Worm (Caenorhabditis elegans): Measurements from ENCODE around the gene ZK418.11.
A peak's percentile ranks its signal among the peaks of the same experiment; 100 is the strongest.

The ZK418.11 gene

ce11 chrIII:7138178-7138577 is 38.1 kb downstream of the ZK418.11 start, which contains the start of gene B0280.11:
B0280.11 (minus strand) TSS chrIII:7138278.
- TF ChIP-seq F13C5.2 (tag; optimal IDR thresholded peaks at IDR 0.05), result no peak
- no peak for TF ChIP-seq ets-7 (tag; optimal IDR thresholded peaks at IDR 0.05)
- no peak for TF ChIP-seq tbx-11 (GFP tag; IDR thresholded peaks at IDR 0.05)
- TF ChIP-seq ceh-36 (tag; optimal IDR thresholded peaks at IDR 0.05), result no peak
- TF ChIP-seq aly-1 (tag; optimal IDR thresholded peaks at IDR 0.05), result no peak
- TF ChIP-seq tbx-37 (GFP tag; conservative IDR thresholded peaks at IDR 0.05), result no peak
- TF ChIP-seq B0310.2 (tag; optimal IDR thresholded peaks at IDR 0.05), result no peak
- TF ChIP-seq tra-4 (tag; optimal IDR thresholded peaks at IDR 0.05), result no peak
- TF ChIP-seq pes-1 (GFP tag; IDR thresholded peaks at IDR 0.05), result no peak
- TF ChIP-seq hmg-4 (GFP tag; optimal IDR thresholded peaks at IDR 0.05), result no peak
- TF ChIP-seq flt-1 (GFP tag; IDR thresholded peaks at IDR 0.05), result no peak

ce11 chrIII:7140228-7140710 is 40.2 kb downstream of the ZK418.11 start:
- peak; percentile 76 for TF ChIP-seq ama-1 (optimal IDR thresholded peaks at IDR 0.05)
- TF ChIP-seq tbx-11 (GFP tag; IDR thresholded peaks at IDR 0.05), result no peak

- TF ChIP-seq ama-1 (optimal IDR thresholded peaks at IDR 0.05) (peak; percentile 94), sea-1 (GFP tag; conservative IDR thresholded peaks at IDR 0.05) (no peak), hmg-4 (GFP tag; optimal IDR thresholded peaks at IDR 0.05) (peak; percentile 8), pes-1 (GFP tag; IDR thresholded peaks at IDR 0.05) (no peak), hmbx-1 (tag; optimal IDR thresholded peaks at IDR 0.05) (no peak), ceh-13 (GFP tag; optimal IDR thresholded peaks at IDR 0.05) (no peak), tbx-37 (GFP tag; conservative IDR thresholded peaks at IDR 0.05) (no peak)
These were observed 41.2 kb downstream of the ZK418.11 start for ce11 chrIII:7141285-7141715.

- TF ChIP-seq hmbx-1 (tag; optimal IDR thresholded peaks at IDR 0.05) (no peak), F13C5.2 (tag; optimal IDR thresholded peaks at IDR 0.05) (no peak), pes-1 (GFP tag; IDR thresholded peaks at IDR 0.05) (peak; percentile 53; the same call in 1 of the 2 replicates), hmg-4 (GFP tag; optimal IDR thresholded peaks at IDR 0.05) (no peak), tbx-11 (GFP tag; IDR thresholded peaks at IDR 0.05) (no peak), scrt-1 (GFP tag; IDR thresholded peaks at IDR 0.05) (no peak), ceh-36 (tag; optimal IDR thresholded peaks at IDR 0.05) (no peak), sea-1 (GFP tag; conservative IDR thresholded peaks at IDR 0.05) (no peak), ceh-13 (GFP tag; optimal IDR thresholded peaks at IDR 0.05) (no peak), hnd-1 (tag; optimal IDR thresholded peaks at IDR 0.05) (no peak), ama-1 (optimal IDR thresholded peaks at IDR 0.05) (peak; percentile 90), flt-1 (GFP tag; IDR thresholded peaks at IDR 0.05) (no peak), tbx-37 (GFP tag; conservative IDR thresholded peaks at IDR 0.05) (no peak), B0310.2 (tag; optimal IDR thresholded peaks at IDR 0.05) (no peak), aly-1 (tag; optimal IDR thresholded peaks at IDR 0.05) (no peak)
These were observed 42.1 kb downstream of the ZK418.11 start for ce11 chrIII:7142172-7142601.

ce11 chrIII:7144749-7145148 is 44.7 kb downstream of the ZK418.11 start, which contains the start of gene glr-2:
glr-2 (minus strand) TSS chrIII:7144959.
- TF ChIP-seq B0310.2 (tag; optimal IDR thresholded peaks at IDR 0.05), result no peak
- no peak for TF ChIP-seq ets-7 (tag; optimal IDR thresholded peaks at IDR 0.05)
- no peak for TF ChIP-seq pes-1 (GFP tag; IDR thresholded peaks at IDR 0.05)
- no peak for TF ChIP-seq hmg-4 (GFP tag; optimal IDR thresholded peaks at IDR 0.05)
- TF ChIP-seq F13C5.2 (tag; optimal IDR thresholded peaks at IDR 0.05), result no peak
- TF ChIP-seq sea-1 (GFP tag; conservative IDR thresholded peaks at IDR 0.05), result no peak
- TF ChIP-seq hmbx-1 (tag; optimal IDR thresholded peaks at IDR 0.05), result no peak
- TF ChIP-seq scrt-1 (GFP tag; IDR thresholded peaks at IDR 0.05), result no peak

ce11 chrIII:7146341-7146740 is 46.3 kb downstream of the ZK418.11 start:
- TF ChIP-seq B0310.2 (tag; optimal IDR thresholded peaks at IDR 0.05) (no peak), aly-1 (tag; optimal IDR thresholded peaks at IDR 0.05) (no peak), ama-1 (optimal IDR thresholded peaks at IDR 0.05) (no peak), hnd-1 (tag; optimal IDR thresholded peaks at IDR 0.05) (no peak), scrt-1 (GFP tag; IDR thresholded peaks at IDR 0.05) (no peak), hmbx-1 (tag; optimal IDR thresholded peaks at IDR 0.05) (no peak), tbx-11 (GFP tag; IDR thresholded peaks at IDR 0.05) (no peak)

- no peak for TF ChIP-seq scrt-1 (GFP tag; IDR thresholded peaks at IDR 0.05)
- no peak for TF ChIP-seq hnd-1 (tag; optimal IDR thresholded peaks at IDR 0.05)
- TF ChIP-seq ceh-13 (GFP tag; optimal IDR thresholded peaks at IDR 0.05), result no peak
- no peak for TF ChIP-seq F13C5.2 (tag; optimal IDR thresholded peaks at IDR 0.05)
- no peak for TF ChIP-seq sea-1 (GFP tag; conservative IDR thresholded peaks at IDR 0.05)
- no peak for TF ChIP-seq aly-1 (tag; optimal IDR thresholded peaks at IDR 0.05)
- TF ChIP-seq ama-1 (optimal IDR thresholded peaks at IDR 0.05), result no peak
- TF ChIP-seq tra-4 (tag; optimal IDR thresholded peaks at IDR 0.05), result no peak
- no peak for TF ChIP-seq hmg-4 (GFP tag; optimal IDR thresholded peaks at IDR 0.05)
- no peak for TF ChIP-seq tbx-37 (GFP tag; conservative IDR thresholded peaks at IDR 0.05)
- TF ChIP-seq ets-7 (tag; optimal IDR thresholded peaks at IDR 0.05), result no peak
- no peak for TF ChIP-seq ceh-36 (tag; optimal IDR thresholded peaks at IDR 0.05)
- no peak for TF ChIP-seq tbx-11 (GFP tag; IDR thresholded peaks at IDR 0.05)
- no peak for TF ChIP-seq pes-1 (GFP tag; IDR thresholded peaks at IDR 0.05)
- TF ChIP-seq B0310.2 (tag; optimal IDR thresholded peaks at IDR 0.05), result no peak
- TF ChIP-seq hmbx-1 (tag; optimal IDR thresholded peaks at IDR 0.05), result no peak
- no peak for TF ChIP-seq flt-1 (GFP tag; IDR thresholded peaks at IDR 0.05)
These were observed 48.1 kb downstream of the ZK418.11 start for ce11 chrIII:7148191-7148590.

ce11 chrIII:7150162-7150561 is 50.1 kb downstream of the ZK418.11 start:
- TF ChIP-seq hmbx-1 (tag; optimal IDR thresholded peaks at IDR 0.05) (no peak), ceh-13 (GFP tag; optimal IDR thresholded peaks at IDR 0.05) (no peak), tbx-37 (GFP tag; conservative IDR thresholded peaks at IDR 0.05) (no peak), flt-1 (GFP tag; IDR thresholded peaks at IDR 0.05) (no peak)
